Worm (Caenorhabditis elegans): Measurements from ENCODE around the gene Y17G9B.5.

The Y17G9B.5 gene

DNA sequence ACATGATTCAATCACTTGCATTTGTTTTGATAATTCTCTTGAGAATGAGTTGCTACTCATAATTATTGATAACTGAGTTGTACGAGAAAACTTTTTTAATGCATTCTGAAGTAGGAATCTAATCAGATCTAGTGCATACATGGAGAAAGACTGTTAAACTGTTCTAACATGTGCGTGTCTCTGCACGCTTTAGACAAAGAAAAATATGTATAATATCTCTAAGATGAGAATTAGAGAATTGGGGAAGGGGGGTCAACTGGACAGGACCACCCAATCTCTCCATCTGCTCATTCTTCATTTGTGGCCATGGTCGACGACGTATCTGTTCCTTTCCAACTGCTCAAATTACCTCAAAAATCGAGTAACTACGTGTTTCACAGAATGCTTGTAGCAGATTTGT, 12.8 kb upstream of the Y17G9B.5 start, which contains the start of gene fbxb-78:
TSS of gene fbxb-78 (plus strand) at position 301 of the 400 bp plus-strand sequence.
- TF ChIP-seq mel-28 (tag; optimal IDR thresholded peaks at IDR 0.05; ENCODE audit: borderline replicate concordance) (no peak), lin-40 (tag; optimal IDR thresholded peaks at IDR 0.05) (no peak), ceh-58 (GFP tag; IDR thresholded peaks at IDR 0.05) (no peak), hmg-1.2 (GFP tag; IDR thresholded peaks at IDR 0.05) (no peak), attf-5 (GFP tag; optimal IDR thresholded peaks at IDR 0.05) (no peak), mes-4 (tag; optimal IDR thresholded peaks at IDR 0.05) (no peak), Y79H2A.3 (GFP tag; conservative IDR thresholded peaks at IDR 0.05) (no peak), sdz-38 (tag; optimal IDR thresholded peaks at IDR 0.05) (no peak), T26A5.8 (tag; optimal IDR thresholded peaks at IDR 0.05) (no peak), let-526 (GFP tag; IDR thresholded peaks at IDR 0.05) (no peak), akir-1 (GFP tag; optimal IDR thresholded peaks at IDR 0.05) (no peak), rec-8 (tag; optimal IDR thresholded peaks at IDR 0.05) (no peak), T07F8.4 (tag; optimal IDR thresholded peaks at IDR 0.05) (no peak)

DNA sequence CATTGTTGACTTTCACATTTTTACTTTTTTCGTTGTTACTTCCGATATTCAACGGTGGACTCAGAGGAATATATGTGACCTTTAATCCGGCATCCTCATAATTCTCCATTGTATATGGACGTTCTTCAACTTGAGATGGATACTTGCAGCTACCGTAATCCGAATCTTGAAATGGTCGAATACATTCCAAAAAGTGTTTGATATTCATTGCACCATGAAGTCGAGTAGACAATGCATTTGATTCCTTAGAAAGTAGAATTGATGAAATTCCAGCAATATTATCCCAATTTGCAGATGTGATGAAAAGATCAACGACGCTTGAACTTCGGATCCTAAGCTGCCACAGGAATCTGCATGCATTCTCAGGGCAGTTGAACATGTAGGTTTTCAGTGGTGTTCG, 7.6 kb upstream of the Y17G9B.5 start:
- TF ChIP-seq lin-35 (GFP tag; optimal IDR thresholded peaks at IDR 0.05) (no peak), nhr-90 (tag; optimal IDR thresholded peaks at IDR 0.05) (no peak), rpc-1 (optimal IDR thresholded peaks at IDR 0.05) (no peak), rpc-1 (tag; optimal IDR thresholded peaks at IDR 0.05) (no peak), mcd-1 (GFP tag; IDR thresholded peaks at IDR 0.05) (no peak), F52B5.7 (tag; optimal IDR thresholded peaks at IDR 0.05) (no peak), F57C9.4 (tag; optimal IDR thresholded peaks at IDR 0.05) (no peak), athp-1 (tag; optimal IDR thresholded peaks at IDR 0.05) (no peak), let-607 (tag; optimal IDR thresholded peaks at IDR 0.05) (no peak), ccch-3 (GFP tag; optimal IDR thresholded peaks at IDR 0.05) (no peak), snpc-4 (GFP tag; optimal IDR thresholded peaks at IDR 0.05) (no peak), snpc-4 (tag; optimal IDR thresholded peaks at IDR 0.05) (no peak)

DNA sequence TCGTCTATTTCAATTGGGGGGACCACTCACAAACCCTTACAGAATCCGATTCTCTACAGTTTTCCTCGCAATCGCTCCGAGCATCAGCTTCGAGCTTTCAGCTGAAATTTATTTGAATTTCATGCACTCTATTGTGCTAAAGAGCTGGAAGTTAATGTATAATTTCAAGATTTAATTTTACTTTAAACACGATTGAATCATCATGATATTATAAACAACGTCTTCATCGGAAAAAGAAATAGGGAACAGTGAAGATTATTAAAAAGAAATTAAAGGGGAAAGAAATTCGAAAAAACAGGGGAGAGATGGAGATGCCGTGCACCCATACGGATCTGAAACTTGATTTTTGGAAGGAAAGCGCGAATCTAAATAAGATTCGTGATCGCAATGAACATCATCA, 5.9 kb upstream of the Y17G9B.5 start, which contains the start of gene hoe-1:
TSS of gene hoe-1 (minus strand) at position 101 of the 400 bp plus-strand sequence.
- no peak for TF ChIP-seq nhr-90 (tag; optimal IDR thresholded peaks at IDR 0.05)
- no peak for TF ChIP-seq ekl-4 (GFP tag; IDR thresholded peaks at IDR 0.05)
- no peak for TF ChIP-seq ztf-26 (tag; optimal IDR thresholded peaks at IDR 0.05)
- TF ChIP-seq ceh-100 (GFP tag; IDR thresholded peaks at IDR 0.05): 0 out of 2 replicates have a peak, but pooled peaks have one; percentile 32
- TF ChIP-seq lir-1 (GFP tag; conservative IDR thresholded peaks at IDR 0.05): no peak
- TF ChIP-seq lsy-27 (tag; optimal IDR thresholded peaks at IDR 0.05; ENCODE audit: borderline replicate concordance, insufficient read depth): no peak
- TF ChIP-seq F55B11.4 (tag; optimal IDR thresholded peaks at IDR 0.05; ENCODE audit: borderline replicate concordance, insufficient read depth): no peak
- TF ChIP-seq snpc-3.4 (tag; optimal IDR thresholded peaks at IDR 0.05): peak; percentile 50
- no peak for TF ChIP-seq Y53F4B.3 (GFP tag; IDR thresholded peaks at IDR 0.05)
- TF ChIP-seq aptf-2 (GFP tag; conservative IDR thresholded peaks at IDR 0.05): no peak
- no peak for TF ChIP-seq F39B2.1 (GFP tag; IDR thresholded peaks at IDR 0.05)
- no peak for TF ChIP-seq let-607 (tag; optimal IDR thresholded peaks at IDR 0.05)
- no peak for TF ChIP-seq egrh-3 (GFP tag; IDR thresholded peaks at IDR 0.05)
- no peak for TF ChIP-seq F22D6.2 (tag; optimal IDR thresholded peaks at IDR 0.05)
- no peak for TF ChIP-seq lin-54 (GFP tag; optimal IDR thresholded peaks at IDR 0.05)
- TF ChIP-seq lin-40 (tag; optimal IDR thresholded peaks at IDR 0.05): no peak
- no peak for TF ChIP-seq cebp-1 (GFP tag; IDR thresholded peaks at IDR 0.05)
- TF ChIP-seq cebp-1 (tag; optimal IDR thresholded peaks at IDR 0.05): no peak
- peak; percentile 70 for TF ChIP-seq ztf-18 (tag; optimal IDR thresholded peaks at IDR 0.05)
- TF ChIP-seq ztf-3 (GFP tag; optimal IDR thresholded peaks at IDR 0.05): no peak
- 0 out of 2 replicates have a peak, but pooled peaks have one; percentile 34 for TF ChIP-seq hsf-1 (GFP tag; IDR thresholded peaks at IDR 0.05)
- no peak for TF ChIP-seq nfya-2 (GFP tag; IDR thresholded peaks at IDR 0.05)
- TF ChIP-seq snpc-1.3 (tag; optimal IDR thresholded peaks at IDR 0.05; ENCODE audit: insufficient read depth): no peak
- TF ChIP-seq Y53G8AR.9 (GFP tag; conservative IDR thresholded peaks at IDR 0.05): 0 out of 2 replicates have a peak, but pooled peaks have one; percentile 64
- no peak for TF ChIP-seq snpc-4 (GFP tag; optimal IDR thresholded peaks at IDR 0.05)
- TF ChIP-seq snpc-4 (tag; optimal IDR thresholded peaks at IDR 0.05): peak in 1 of 4 experiments; percentile 42

Data from whole organism, young adult.